Worm (Caenorhabditis elegans) whole organism, young adult: ENCODE measurements around the gene hpo-18.

Experiments
- B0336.3 ChIP-seq: fragments of 200-800 bp; sonication (Bioruptor generic); IDR thresholded peaks from 2 replicates; pipeline ENCODE4 v1.3.6; 2022; ENCODE audit warnings: missing genetic modification characterization, missing compliant biosample characterization
- C06A6.2 ChIP-seq: fragments of 200-800 bp; sonication (Bioruptor generic); conservative IDR thresholded peaks from 2 replicates; pipeline ENCODE4 v1.3.6; 2022; ENCODE audit warnings: missing genetic modification characterization, missing compliant biosample characterization
- F23B12.7 ChIP-seq: sonication (generic microtip); optimal IDR thresholded peaks from 2 replicates; lab custom pipeline; 2017; ENCODE audit warnings: missing genetic modification characterization, mild to moderate bottlenecking, missing compliant biosample characterization, antibody characterized with exemption, moderate library complexity; ENCODE audit not compliant: insufficient read depth
- F39B2.1 ChIP-seq: fragments of 200-800 bp; sonication (Bioruptor generic); IDR thresholded peaks from 2 replicates; pipeline ENCODE4 v1.3.6; 2022; ENCODE audit warnings: missing genetic modification reagents, missing genetic modification characterization, missing compliant biosample characterization
- F49E8.2 ChIP-seq: sonication (generic microtip); optimal IDR thresholded peaks from 3 replicates; lab custom pipeline; 2017; ENCODE audit warnings: missing genetic modification characterization, mild to moderate bottlenecking, missing compliant biosample characterization, antibody characterized with exemption, moderate library complexity; ENCODE audit not compliant: insufficient read depth
- F57A8.1 ChIP-seq: fragments of 200-800 bp; sonication (Bioruptor generic); optimal IDR thresholded peaks from 2 replicates; lab custom pipeline; 2018; ENCODE audit warnings: mild to moderate bottlenecking, missing genetic modification characterization, moderate library complexity, missing compliant biosample characterization
- Y79H2A.3 ChIP-seq: fragments of 200-800 bp; sonication (Bioruptor generic); conservative IDR thresholded peaks from 2 replicates; pipeline ENCODE4 v1.3.6; 2022; ENCODE audit warnings: missing genetic modification reagents, missing genetic modification characterization, missing compliant biosample characterization
- ZK185.1 ChIP-seq: sonication (generic microtip); optimal IDR thresholded peaks from 2 replicates; lab custom pipeline; 2016; ENCODE audit warnings: mild to moderate bottlenecking, missing genetic modification characterization, missing compliant biosample characterization; ENCODE audit not compliant: poor library complexity, severe bottlenecking
- ama-1 ChIP-seq, 3 experiments: fragments of 150-350 bp in 1 of 3; sonication (generic microtip) in 2 of 3; optimal IDR thresholded peaks; 2 replicates each; lab custom pipeline; 2014 to 2018; ENCODE audit warnings: missing biosample characterization in 2 of 3, missing genetic modification characterization in 2 of 3, missing genetic modification reagents in 2 of 3
- attf-3 ChIP-seq: fragments of 200-800 bp; sonication (Bioruptor generic); conservative IDR thresholded peaks from 2 replicates; pipeline ENCODE4 v1.3.6; 2022; ENCODE audit warnings: missing genetic modification reagents, missing genetic modification characterization, missing compliant biosample characterization
- attf-6 ChIP-seq: fragments of 200-800 bp; sonication (Bioruptor generic); IDR thresholded peaks from 2 replicates; pipeline ENCODE4 v1.3.6; 2022; ENCODE audit warnings: missing genetic modification reagents, missing genetic modification characterization, missing compliant biosample characterization
- bed-2 ChIP-seq: fragments of 200-800 bp; sonication (Bioruptor generic); IDR thresholded peaks from 2 replicates; pipeline ENCODE4 v1.3.6; 2022; ENCODE audit warnings: missing genetic modification reagents, missing genetic modification characterization, missing compliant biosample characterization
- cebp-2 ChIP-seq: fragments of 200-800 bp; sonication (Bioruptor generic); IDR thresholded peaks from 2 replicates; pipeline ENCODE4 v1.3.6; 2022; ENCODE audit warnings: missing genetic modification characterization, missing compliant biosample characterization
- ceh-100 ChIP-seq: fragments of 200-800 bp; sonication (Bioruptor generic); IDR thresholded peaks from 2 replicates; pipeline ENCODE4 v1.3.6; 2022; ENCODE audit warnings: missing genetic modification reagents, missing genetic modification characterization, missing compliant biosample characterization
- ceh-40 ChIP-seq: fragments of 200-800 bp; sonication (Bioruptor generic); IDR thresholded peaks from 2 replicates; pipeline ENCODE4 v1.3.6; 2022; ENCODE audit warnings: missing genetic modification characterization, missing compliant biosample characterization
- ceh-58 ChIP-seq: fragments of 200-800 bp; sonication (Bioruptor generic); IDR thresholded peaks from 2 replicates; pipeline ENCODE4 v1.3.6; 2022; ENCODE audit warnings: missing genetic modification characterization, missing compliant biosample characterization
- ceh-91 ChIP-seq: fragments of 200-800 bp; sonication (Bioruptor generic); IDR thresholded peaks from 2 replicates; pipeline ENCODE4 v1.3.6; 2022; ENCODE audit warnings: missing genetic modification reagents, missing genetic modification characterization, missing compliant biosample characterization
- die-1 ChIP-seq: sonication (generic microtip); optimal IDR thresholded peaks from 2 replicates; lab custom pipeline; 2016; ENCODE audit warnings: missing genotype, mild to moderate bottlenecking, missing genetic modification characterization, missing compliant biosample characterization
- ets-4 ChIP-seq: fragments of 200-800 bp; sonication (Bioruptor generic); optimal IDR thresholded peaks from 2 replicates; lab custom pipeline; 2018; ENCODE audit warnings: mild to moderate bottlenecking, missing genetic modification characterization, missing compliant biosample characterization
- gei-17 ChIP-seq: fragments of 200-800 bp; sonication (Bioruptor generic); optimal IDR thresholded peaks from 2 replicates; lab custom pipeline; 2018; ENCODE audit warnings: mild to moderate bottlenecking, missing genetic modification characterization, missing compliant biosample characterization
- hlh-26 ChIP-seq: fragments of 200-800 bp; sonication (Bioruptor generic); conservative IDR thresholded peaks from 2 replicates; pipeline ENCODE4 v1.3.6; 2022; ENCODE audit warnings: missing genetic modification reagents, missing genetic modification characterization, missing compliant biosample characterization
- hsf-1 ChIP-seq: fragments of 200-800 bp; sonication (Bioruptor generic); IDR thresholded peaks from 2 replicates; pipeline ENCODE4 v1.3.6; 2022; ENCODE audit warnings: missing genetic modification reagents, missing genetic modification characterization, missing compliant biosample characterization
- lin-26 ChIP-seq: fragments of 200-800 bp; sonication (Bioruptor generic); IDR thresholded peaks from 2 replicates; pipeline ENCODE4 v1.3.6; 2022; ENCODE audit warnings: missing genetic modification reagents, missing genetic modification characterization, missing compliant biosample characterization
- lin-54 ChIP-seq: fragments of 200-800 bp; sonication (Bioruptor generic); optimal IDR thresholded peaks from 2 replicates; lab custom pipeline; 2018; ENCODE audit warnings: mild to moderate bottlenecking, missing genetic modification characterization, missing compliant biosample characterization
- lsl-1 ChIP-seq: fragments of 200-800 bp; sonication (Bioruptor generic); optimal IDR thresholded peaks from 2 replicates; lab custom pipeline; 2018; ENCODE audit warnings: mild to moderate bottlenecking, missing genetic modification characterization, moderate library complexity, missing compliant biosample characterization
- mel-28 ChIP-seq: sonication (generic microtip); optimal IDR thresholded peaks from 2 replicates; lab custom pipeline; 2016; ENCODE audit warnings: borderline replicate concordance, mild to moderate bottlenecking, missing genetic modification characterization, missing compliant biosample characterization
- mxl-1 ChIP-seq: sonication (generic microtip); optimal IDR thresholded peaks from 2 replicates; lab custom pipeline; 2016; ENCODE audit warnings: missing genetic modification characterization, missing compliant biosample characterization
- nhr-90 ChIP-seq: sonication (generic microtip); optimal IDR thresholded peaks from 2 replicates; lab custom pipeline; 2016; ENCODE audit warnings: missing genotype, mild to moderate bottlenecking, missing genetic modification characterization, missing compliant biosample characterization
- pha-4 ChIP-seq: fragments of 150-350 bp; sonication (generic microtip); optimal IDR thresholded peaks from 2 replicates; lab custom pipeline; 2014; ENCODE audit warnings: missing biosample characterization, missing genetic modification reagents, missing genetic modification characterization
- rcor-1 ChIP-seq: fragments of 200-800 bp; sonication (Bioruptor generic); IDR thresholded peaks from 2 replicates; pipeline ENCODE4 v1.3.6; 2022; ENCODE audit warnings: missing genetic modification reagents, missing genetic modification characterization, missing compliant biosample characterization
- sdz-38 ChIP-seq: sonication (generic microtip); optimal IDR thresholded peaks from 2 replicates; lab custom pipeline; 2016; ENCODE audit warnings: missing genotype, missing genetic modification characterization, missing compliant biosample characterization
- snpc-1.1 ChIP-seq: sonication (generic microtip); optimal IDR thresholded peaks from 2 replicates; lab custom pipeline; 2017; ENCODE audit warnings: missing genetic modification characterization, mild to moderate bottlenecking, missing compliant biosample characterization, antibody characterized with exemption, moderate library complexity, missing genotype, missing genetic modification reagents; ENCODE audit not compliant: insufficient read depth
- snpc-3.4 ChIP-seq: sonication (generic microtip); optimal IDR thresholded peaks from 2 replicates; lab custom pipeline; 2017; ENCODE audit warnings: missing genetic modification characterization, mild to moderate bottlenecking, missing compliant biosample characterization, antibody characterized with exemption, moderate library complexity, missing genotype, missing genetic modification reagents
- somi-1 ChIP-seq: fragments of 200-800 bp; sonication (Bioruptor generic); optimal IDR thresholded peaks from 2 replicates; lab custom pipeline; 2018; ENCODE audit warnings: mild to moderate bottlenecking, missing genetic modification characterization, missing compliant biosample characterization
- tlf-1 ChIP-seq: fragments of 200-800 bp; sonication (Bioruptor generic); optimal IDR thresholded peaks from 2 replicates; lab custom pipeline; 2018; ENCODE audit warnings: mild to moderate bottlenecking, missing genetic modification characterization, missing compliant biosample characterization
- unc-62 ChIP-seq: fragments of 150-350 bp; optimal IDR thresholded peaks from 2 replicates; lab custom pipeline; 2014; ENCODE audit warnings: missing biosample characterization, missing genetic modification reagents, missing genetic modification characterization
- ztf-18 ChIP-seq: sonication (generic microtip); optimal IDR thresholded peaks from 2 replicates; lab custom pipeline; 2016; ENCODE audit warnings: missing genotype, mild to moderate bottlenecking, missing genetic modification characterization, missing compliant biosample characterization
- ztf-6 ChIP-seq: fragments of 200-800 bp; sonication (Bioruptor generic); IDR thresholded peaks from 2 replicates; pipeline ENCODE4 v1.3.6; 2022; ENCODE audit warnings: missing genetic modification reagents, missing genetic modification characterization, missing compliant biosample characterization

Gene hpo-18

ce11 chrV:4346325-4346724 is at the start of gene hpo-18:
Gene hpo-18, minus strand, starts transcription at chrV:4346425.
- TF ChIP-seq F57A8.1 (GFP tag; lab: Kevin White, UChicago), result no peak
- TF ChIP-seq F39B2.1 (GFP tag; lab: Robert Waterston, UW), result no peak
- TF ChIP-seq hsf-1 (GFP tag; lab: Robert Waterston, UW), result no peak
- no peak for TF ChIP-seq snpc-1.1 (tag; lab: Kevin White, UChicago)

ce11 chrV:4387916-4388315 is 41.7 kb upstream of the hpo-18 start:
- TF ChIP-seq C06A6.2 (GFP tag; lab: Robert Waterston, UW), result no peak
- TF ChIP-seq attf-6 (GFP tag; lab: Robert Waterston, UW), result no peak
- TF ChIP-seq B0336.3, result no peak
- TF ChIP-seq ceh-40 (GFP tag; lab: Robert Waterston, UW), result no peak
- TF ChIP-seq mxl-1 (tag; lab: Kevin White, UChicago), result no peak
- TF ChIP-seq, all 124 proteins: peak for 0

ce11 chrV:4387402-4387801 is 41.2 kb upstream of the hpo-18 start, which contains the start of gene F13A2.9:
Gene F13A2.9, minus strand, starts transcription at chrV:4387502.
- TF ChIP-seq ama-1 (optimal IDR thresholded peaks at IDR 0.05; lab: Kevin White, UChicago) (no peak), ama-1 (GFP tag; optimal IDR thresholded peaks at IDR 0.05; lab: Kevin White, UChicago) (no peak), hlh-26 (GFP tag; lab: Robert Waterston, UW) (no peak), attf-3 (GFP tag; lab: Robert Waterston, UW) (no peak), lsl-1 (GFP tag; lab: Kevin White, UChicago) (no peak), ZK185.1 (no peak), F57A8.1 (GFP tag; lab: Kevin White, UChicago) (no peak), ets-4 (GFP tag; lab: Kevin White, UChicago) (no peak), snpc-3.4 (no peak), lin-26 (GFP tag; lab: Robert Waterston, UW) (no peak), F23B12.7 (no peak), sdz-38 (tag; lab: Kevin White, UChicago) (no peak), ceh-58 (GFP tag; lab: Robert Waterston, UW) (no peak), F49E8.2 (tag; lab: Kevin White, UChicago) (no peak), mel-28 (tag; lab: Kevin White, UChicago) (no peak), pha-4 (tag; lab: Kevin White, UChicago) (no peak)

- TF ChIP-seq nhr-90 (no peak), tlf-1 (GFP tag; lab: Kevin White, UChicago) (no peak), ztf-18 (tag; lab: Kevin White, UChicago) (no peak), somi-1 (GFP tag; lab: Kevin White, UChicago) (no peak)
Measured at ce11 chrV:4386173-4386572, 39.9 kb upstream of the hpo-18 start, which contains the start of gene F13A2.10. Gene F13A2.10, minus strand, starts transcription at chrV:4386273.

ce11 chrV:4384482-4384881 is 38.3 kb upstream of the hpo-18 start, which contains the start of gene F13A2.2:
Gene F13A2.2, minus strand, starts transcription at chrV:4384582.
- TF ChIP-seq Y79H2A.3 (GFP tag; lab: Robert Waterston, UW) (no peak), lin-54 (GFP tag; lab: Kevin White, UChicago) (no peak)

- TF ChIP-seq ztf-6 (no peak), unc-62 (GFP tag; lab: Kevin White, UChicago) (no peak), bed-2 (GFP tag; lab: Robert Waterston, UW) (no peak), gei-17 (GFP tag; lab: Kevin White, UChicago) (no peak), cebp-2 (GFP tag; lab: Robert Waterston, UW) (no peak), ceh-100 (GFP tag; lab: Robert Waterston, UW) (no peak), F23B12.7 (no peak), ceh-91 (GFP tag; lab: Robert Waterston, UW) (no peak), rcor-1 (no peak), mxl-1 (tag; lab: Kevin White, UChicago) (no peak), die-1 (tag; lab: Kevin White, UChicago) (no peak)
Measured at ce11 chrV:4382298-4382697, 36.1 kb upstream of the hpo-18 start, which contains the start of gene F13A2.1. Gene F13A2.1, minus strand, starts transcription at chrV:4382398.
